Worm (Caenorhabditis elegans) whole organism, L4/young adult: Measurements from ENCODE around the gene fbxb-44.

ENCODE experiments used
- W03F9.2 ChIP-seq: fragments of 150-350 bp; optimal IDR thresholded peaks from 2 replicates; lab custom pipeline; 2014; ENCODE audit warnings: missing biosample characterization, missing genetic modification characterization
- him-1 ChIP-seq: sonication (generic microtip); optimal IDR thresholded peaks from 2 replicates; lab custom pipeline; 2016; ENCODE audit warnings: missing genotype, missing genetic modification reagents, missing genetic modification characterization, missing compliant biosample characterization

DNA sequence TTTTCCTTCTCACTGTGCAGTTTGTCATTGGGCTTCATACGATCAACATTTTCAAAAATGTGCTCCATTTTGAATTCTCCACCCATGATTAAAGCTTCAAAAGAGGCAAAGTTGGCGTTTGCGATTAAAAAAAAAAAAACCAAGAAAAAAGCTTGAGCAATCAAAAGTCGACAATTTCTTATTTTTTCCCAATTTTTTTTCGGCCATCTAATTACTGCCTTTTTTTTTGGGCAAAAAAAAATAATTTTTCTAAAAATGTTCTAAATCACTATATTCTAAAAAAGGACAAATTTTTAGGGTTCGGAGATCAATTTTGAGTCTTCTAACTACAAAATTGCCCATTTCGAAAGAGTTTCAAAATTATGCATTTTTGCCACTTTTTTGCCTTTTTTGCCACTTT, 37.3 kb downstream of the fbxb-44 start, which contains the start of gene K05F6.10:
- no peak for TF ChIP-seq him-1 (tag; lab: Kevin White, UChicago)
- no peak for TF ChIP-seq W03F9.2
